Fruit fly (Drosophila melanogaster) S2 (cell line): ENCODE measurements around the gene CG13674.

Source experiments
- CG8478 ChIP-seq: fragments of >200 bp; optimal IDR thresholded peaks from 2 replicates; lab custom pipeline; 2018
- CTCF ChIP-seq, 2 experiments: fragments of >200 bp; optimal IDR thresholded peaks; 2 replicates each; lab custom pipeline; 2018

dm6 chr3L:8202317-8202842 lies 16.4 kb downstream of the CG13674 start, which contains the start of the genes CG7366 and CG13679:
- no peak for TF ChIP-seq CTCF (optimal IDR thresholded peaks at IDR 0.05; lab: Kevin White, UChicago)
- no peak for TF ChIP-seq CG8478 (lab: Kevin White, UChicago)
